Worm (Caenorhabditis elegans) whole organism, L2 larva: ENCODE data around the gene C03H12.1.

Experiments used
- blmp-1 ChIP-seq: sonication (generic microtip); optimal IDR thresholded peaks from 2 replicates; lab custom pipeline; 2017; ENCODE audit warnings: missing genetic modification characterization, mild to moderate bottlenecking, missing compliant biosample characterization, antibody characterized with exemption, moderate library complexity; ENCODE audit not compliant: insufficient read depth
- crh-2 ChIP-seq: sonication (generic microtip); optimal IDR thresholded peaks from 2 replicates; lab custom pipeline; 2017; ENCODE audit warnings: missing biosample characterization, missing genetic modification characterization
- lin-13 ChIP-seq: fragments of 150-350 bp; optimal IDR thresholded peaks from 2 replicates; lab custom pipeline; 2014; ENCODE audit warnings: missing biosample characterization, missing genetic modification reagents, missing genetic modification characterization
- lin-39 ChIP-seq: fragments of 150-350 bp; optimal IDR thresholded peaks from 2 replicates; lab custom pipeline; 2014; ENCODE audit warnings: missing biosample characterization, missing genetic modification reagents, missing genetic modification characterization
- nhr-11 ChIP-seq: fragments of 150-350 bp; optimal IDR thresholded peaks from 2 replicates; lab custom pipeline; 2014; ENCODE audit warnings: missing biosample characterization, missing genetic modification characterization
- nhr-12 ChIP-seq: fragments of 150-350 bp; optimal IDR thresholded peaks from 2 replicates; lab custom pipeline; 2014; ENCODE audit warnings: missing biosample characterization, missing genetic modification characterization
- nhr-77 ChIP-seq: fragments of 150-350 bp; optimal IDR thresholded peaks from 2 replicates; lab custom pipeline; 2014; ENCODE audit warnings: missing biosample characterization, missing genetic modification characterization
- sem-4 ChIP-seq: fragments of 150-350 bp; optimal IDR thresholded peaks from 2 replicates; lab custom pipeline; 2014; ENCODE audit warnings: missing biosample characterization, missing genetic modification reagents, missing genetic modification characterization
- ztf-11 ChIP-seq: sonication (generic microtip); optimal IDR thresholded peaks from 2 replicates; lab custom pipeline; 2017; ENCODE audit warnings: missing biosample characterization, missing genetic modification characterization

DNA sequence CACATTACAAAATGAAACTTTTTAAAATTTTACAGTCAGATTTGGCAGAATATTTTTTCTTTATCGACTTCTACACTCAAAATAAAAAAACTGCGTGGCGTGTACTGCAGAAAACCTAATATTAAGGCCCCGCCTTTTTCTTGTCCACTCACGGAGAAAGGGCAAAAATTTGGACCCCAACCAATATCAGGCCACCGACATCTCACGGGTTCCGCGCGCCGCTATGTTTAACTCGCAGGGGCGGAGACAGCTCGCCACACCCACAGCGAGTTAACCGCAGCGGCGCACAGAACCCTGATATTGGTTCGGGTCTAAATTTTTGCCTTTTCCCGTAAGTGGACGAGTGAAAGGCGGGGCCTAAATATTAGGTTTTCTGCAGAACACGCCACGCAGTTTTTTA, 25.5 kb upstream of the C03H12.1 start:
- TF ChIP-seq nhr-12 (tag; lab: Kevin White, UChicago) (no peak), lin-39 (tag; lab: Kevin White, UChicago) (no peak), nhr-77 (tag; lab: Kevin White, UChicago) (no peak), lin-13 (GFP tag; lab: Kevin White, UChicago) (no peak), blmp-1 (tag; lab: Kevin White, UChicago) (no peak), nhr-11 (tag; lab: Kevin White, UChicago) (no peak), crh-2 (no peak), ztf-11 (tag; lab: Kevin White, UChicago) (no peak), sem-4 (tag; lab: Kevin White, UChicago) (no peak)
